Worm (Caenorhabditis elegans) whole organism, L2 larva: ENCODE data around the gene lurp-3.

Source experiments
- C34F6.9 ChIP-seq: fragments of 150-350 bp; optimal IDR thresholded peaks from 2 replicates; lab custom pipeline; 2014; ENCODE audit warnings: missing biosample characterization, missing genetic modification characterization
- F13H6.1 ChIP-seq: sonication (generic microtip); optimal IDR thresholded peaks from 2 replicates; lab custom pipeline; 2016; ENCODE audit warnings: missing genetic modification characterization, missing compliant biosample characterization
- R02D3.7 ChIP-seq: fragments of 150-350 bp; optimal IDR thresholded peaks from 2 replicates; lab custom pipeline; 2014; ENCODE audit warnings: missing biosample characterization, missing genetic modification characterization
- ZK546.5 ChIP-seq: sonication (generic microtip); optimal IDR thresholded peaks from 2 replicates; lab custom pipeline; 2017; ENCODE audit warnings: missing biosample characterization, missing genetic modification characterization
- alr-1 ChIP-seq: fragments of 150-350 bp; optimal IDR thresholded peaks from 2 replicates; lab custom pipeline; 2014; ENCODE audit warnings: missing biosample characterization, missing genetic modification characterization
- aly-2 ChIP-seq: fragments of 150-350 bp; optimal IDR thresholded peaks from 2 replicates; lab custom pipeline; 2014; ENCODE audit warnings: missing biosample characterization, missing genetic modification characterization
- ama-1 ChIP-seq: fragments of 150-350 bp; optimal IDR thresholded peaks from 2 replicates; lab custom pipeline; 2018; ENCODE audit warnings: inconsistent platforms
- blmp-1 ChIP-seq: sonication (generic microtip); optimal IDR thresholded peaks from 2 replicates; lab custom pipeline; 2017; ENCODE audit warnings: missing genetic modification characterization, mild to moderate bottlenecking, missing compliant biosample characterization, antibody characterized with exemption, moderate library complexity; ENCODE audit not compliant: insufficient read depth
- ceh-16 ChIP-seq: fragments of 150-350 bp; optimal IDR thresholded peaks from 2 replicates; lab custom pipeline; 2014; ENCODE audit warnings: missing biosample characterization, missing genetic modification characterization
- dmd-4 ChIP-seq: sonication (generic microtip); optimal IDR thresholded peaks from 2 replicates; lab custom pipeline; 2017; ENCODE audit warnings: missing biosample characterization, missing genetic modification characterization
- egl-27 ChIP-seq: sonication (generic microtip); optimal IDR thresholded peaks from 3 replicates; lab custom pipeline; 2017; ENCODE audit warnings: missing biosample characterization, missing genetic modification reagents, missing genetic modification characterization
- elt-1 ChIP-seq: fragments of 150-350 bp; optimal IDR thresholded peaks from 2 replicates; lab custom pipeline; 2014; ENCODE audit warnings: missing biosample characterization, missing genetic modification characterization
- elt-3 ChIP-seq: sonication (generic microtip); optimal IDR thresholded peaks from 2 replicates; lab custom pipeline; 2017; ENCODE audit warnings: missing biosample characterization, missing genetic modification characterization
- fos-1 ChIP-seq: fragments of 150-350 bp; optimal IDR thresholded peaks from 2 replicates; lab custom pipeline; 2014; ENCODE audit warnings: missing biosample characterization, missing genetic modification characterization
- lin-11 ChIP-seq: fragments of 150-350 bp; sonication (generic microtip); optimal IDR thresholded peaks from 2 replicates; lab custom pipeline; 2014; ENCODE audit warnings: missing biosample characterization, missing genetic modification characterization, inconsistent platforms, mixed read lengths
- lin-13 ChIP-seq: fragments of 150-350 bp; optimal IDR thresholded peaks from 2 replicates; lab custom pipeline; 2014; ENCODE audit warnings: missing biosample characterization, missing genetic modification reagents, missing genetic modification characterization
- lsy-2 ChIP-seq, 2 experiments: fragments of 150-350 bp in 1 of 2; sonication (generic microtip) in 1 of 2; optimal IDR thresholded peaks; 2 replicates each; lab custom pipeline; 2014 to 2017; ENCODE audit warnings: missing biosample characterization in 2 of 2, missing genetic modification characterization in 2 of 2
- mab-5 ChIP-seq: fragments of 150-350 bp; optimal IDR thresholded peaks from 2 replicates; lab custom pipeline; 2014; ENCODE audit warnings: missing biosample characterization, missing genetic modification characterization
- mbf-1 ChIP-seq: sonication (generic microtip); optimal IDR thresholded peaks from 2 replicates; lab custom pipeline; 2017; ENCODE audit warnings: missing biosample characterization, missing genetic modification characterization
- mdl-1 ChIP-seq, 2 experiments: fragments of 150-350 bp in 1 of 2; sonication (generic microtip) in 1 of 2; optimal IDR thresholded peaks; 2 replicates each; lab custom pipeline; 2017; ENCODE audit warnings: missing biosample characterization in 2 of 2, missing genetic modification characterization in 2 of 2
- nhr-10 ChIP-seq: sonication (generic microtip); optimal IDR thresholded peaks from 2 replicates; lab custom pipeline; 2017; ENCODE audit warnings: missing biosample characterization, missing genetic modification characterization
- nhr-11 ChIP-seq: fragments of 150-350 bp; optimal IDR thresholded peaks from 2 replicates; lab custom pipeline; 2014; ENCODE audit warnings: missing biosample characterization, missing genetic modification characterization
- nhr-12 ChIP-seq: fragments of 150-350 bp; optimal IDR thresholded peaks from 2 replicates; lab custom pipeline; 2014; ENCODE audit warnings: missing biosample characterization, missing genetic modification characterization
- nhr-129 ChIP-seq: fragments of 150-350 bp; optimal IDR thresholded peaks from 2 replicates; lab custom pipeline; 2014; ENCODE audit warnings: missing biosample characterization, missing genetic modification characterization
- nhr-21 ChIP-seq: fragments of 150-350 bp; optimal IDR thresholded peaks from 2 replicates; lab custom pipeline; 2014; ENCODE audit warnings: missing biosample characterization, missing genetic modification characterization
- nhr-23 ChIP-seq: fragments of 150-350 bp; optimal IDR thresholded peaks from 2 replicates; lab custom pipeline; 2014; ENCODE audit warnings: missing biosample characterization, missing genetic modification reagents, missing genetic modification characterization
- nhr-237 ChIP-seq: fragments of 150-350 bp; optimal IDR thresholded peaks from 2 replicates; lab custom pipeline; 2014; ENCODE audit warnings: missing biosample characterization, missing genetic modification characterization
- nhr-25 ChIP-seq: fragments of 150-350 bp; sonication (generic microtip); optimal IDR thresholded peaks from 3 replicates; lab custom pipeline; 2014; ENCODE audit warnings: missing biosample characterization, missing genetic modification characterization
- nhr-6 ChIP-seq: fragments of 150-350 bp; optimal IDR thresholded peaks from 2 replicates; lab custom pipeline; 2014; ENCODE audit warnings: missing biosample characterization, missing genetic modification characterization
- nhr-77 ChIP-seq: fragments of 150-350 bp; optimal IDR thresholded peaks from 2 replicates; lab custom pipeline; 2014; ENCODE audit warnings: missing biosample characterization, missing genetic modification characterization
- peb-1 ChIP-seq: fragments of 150-350 bp; optimal IDR thresholded peaks from 2 replicates; lab custom pipeline; 2014; ENCODE audit warnings: missing biosample characterization, missing genetic modification characterization
- sem-4 ChIP-seq: fragments of 150-350 bp; optimal IDR thresholded peaks from 2 replicates; lab custom pipeline; 2014; ENCODE audit warnings: missing biosample characterization, missing genetic modification reagents, missing genetic modification characterization
- sma-3 ChIP-seq: sonication (generic microtip); optimal IDR thresholded peaks from 2 replicates; lab custom pipeline; 2016; ENCODE audit warnings: missing genetic modification reagents, missing genetic modification characterization, missing compliant biosample characterization
- sma-9 ChIP-seq, 2 experiments: fragments of 150-350 bp in 1 of 2; sonication (generic microtip) in 1 of 2; optimal IDR thresholded peaks; 2 replicates each; lab custom pipeline; 2014 to 2016; ENCODE audit warnings: missing genetic modification characterization in 2 of 2, mild to moderate bottlenecking in 1 of 2, missing biosample characterization in 1 of 2, missing compliant biosample characterization in 1 of 2, missing genetic modification reagents in 1 of 2, moderate library complexity in 1 of 2
- snpc-4 ChIP-seq: fragments of 150-350 bp; optimal IDR thresholded peaks from 2 replicates; lab custom pipeline; 2014; ENCODE audit warnings: missing biosample characterization, missing genetic modification characterization
- unc-39 ChIP-seq: fragments of 150-350 bp; optimal IDR thresholded peaks from 2 replicates; lab custom pipeline; 2014; ENCODE audit warnings: missing biosample characterization, missing genetic modification characterization
- unc-55 ChIP-seq: fragments of 150-350 bp; sonication (generic microtip); optimal IDR thresholded peaks from 3 replicates; lab custom pipeline; 2014; ENCODE audit warnings: missing biosample characterization, missing genetic modification reagents, missing genetic modification characterization
- unc-62 ChIP-seq: fragments of 150-350 bp; optimal IDR thresholded peaks from 2 replicates; lab custom pipeline; 2014; ENCODE audit warnings: missing biosample characterization, missing genetic modification reagents, missing genetic modification characterization
- ztf-1 ChIP-seq: fragments of 200-800 bp; sonication (Bioruptor generic); conservative IDR thresholded peaks from 2 replicates; pipeline ENCODE4 v1.3.6; 2022; ENCODE audit warnings: missing genetic modification characterization, missing compliant biosample characterization
- ztf-11 ChIP-seq: sonication (generic microtip); optimal IDR thresholded peaks from 2 replicates; lab custom pipeline; 2017; ENCODE audit warnings: missing biosample characterization, missing genetic modification characterization
- ztf-4 ChIP-seq: fragments of 150-350 bp; optimal IDR thresholded peaks from 2 replicates; lab custom pipeline; 2014; ENCODE audit warnings: missing biosample characterization, missing genetic modification characterization

The lurp-3 gene

DNA sequence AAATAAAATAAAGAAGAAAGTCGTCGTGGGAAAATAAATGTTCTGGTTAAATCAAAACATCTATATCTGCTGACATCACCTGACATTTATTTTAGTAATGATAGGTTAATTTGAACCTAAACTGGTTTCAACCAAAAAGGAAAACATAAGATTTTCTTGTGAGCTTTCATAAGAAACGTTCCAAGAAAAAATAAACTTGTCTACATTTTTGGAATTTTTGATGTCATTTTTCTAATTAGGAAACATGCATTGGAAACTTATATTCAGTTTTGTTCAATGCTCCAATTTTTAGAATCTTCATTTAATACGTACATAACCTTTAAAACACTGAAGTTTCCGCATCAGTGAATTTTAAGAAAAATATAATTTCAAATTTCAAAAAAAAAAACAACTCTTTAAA, 30.2 kb downstream of the lurp-3 start:
- TF ChIP-seq ZK546.5 (tag; lab: Kevin White, UChicago) (no peak), aly-2 (no peak), mdl-1 (tag; optimal IDR thresholded peaks at IDR 0.05; lab: Kevin White, UChicago) (no peak), nhr-10 (tag; lab: Kevin White, UChicago) (no peak), elt-3 (tag; lab: Kevin White, UChicago) (no peak), F13H6.1 (tag; lab: Kevin White, UChicago) (no peak), nhr-23 (tag; lab: Kevin White, UChicago) (no peak)

DNA sequence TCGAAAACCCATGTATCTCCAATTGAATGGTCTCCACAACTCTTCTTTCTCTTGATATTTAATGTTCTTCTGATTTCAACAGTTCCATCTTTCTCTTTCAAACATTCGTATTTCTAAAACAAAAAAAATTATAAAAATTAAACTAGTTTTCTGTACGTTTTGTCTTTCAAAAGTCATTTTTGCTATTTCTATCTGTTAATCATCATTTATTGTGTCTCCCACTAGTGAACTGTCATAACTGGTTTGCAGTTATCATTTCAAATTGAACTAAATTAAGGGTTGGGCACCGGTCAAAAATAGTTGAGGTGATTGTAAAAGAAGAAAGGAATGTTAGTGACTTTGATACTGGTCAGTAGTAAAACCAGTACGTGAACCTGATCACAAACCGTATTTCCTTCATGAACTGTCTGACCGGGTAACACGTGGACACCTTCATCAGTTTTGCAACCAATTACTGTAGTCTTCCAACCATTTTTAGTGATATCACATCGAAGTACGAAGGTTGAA, 32.8 kb downstream of the lurp-3 start:
- TF ChIP-seq lin-11 (tag; lab: Kevin White, UChicago), result no peak
- TF ChIP-seq nhr-25, result peak; percentile 44
- TF ChIP-seq alr-1 (tag; lab: Kevin White, UChicago), result no peak
- TF ChIP-seq C34F6.9 (tag; lab: Kevin White, UChicago), result no peak
- peak; percentile 46 for TF ChIP-seq sma-9 (GFP tag; optimal IDR thresholded peaks at IDR 0.05; lab: Kevin White, UChicago)
- TF ChIP-seq sma-9 (tag; optimal IDR thresholded peaks at IDR 0.05; lab: Kevin White, UChicago), result no peak
- peak; percentile 20 for TF ChIP-seq blmp-1 (tag; lab: Kevin White, UChicago)

DNA sequence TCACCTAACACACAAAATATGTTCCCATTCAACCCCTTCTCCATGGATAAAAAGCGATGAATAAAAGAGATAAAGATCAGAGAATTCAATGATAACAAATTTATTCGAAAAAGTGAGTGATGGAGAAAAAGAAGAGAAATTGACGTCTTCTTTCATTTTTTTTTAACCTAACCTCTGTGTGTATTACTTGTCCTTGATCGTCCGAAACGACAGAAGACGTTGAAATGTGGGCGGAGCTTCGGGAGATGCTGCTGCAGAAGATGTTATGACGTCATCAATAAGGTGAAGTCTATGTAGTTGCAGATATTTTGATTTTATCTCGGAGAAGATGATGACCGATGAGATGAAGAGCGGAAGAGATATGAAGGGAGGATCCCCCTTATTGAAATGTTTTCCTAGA, 34.3 kb downstream of the lurp-3 start, which contains the start of gene T10G3.3:
Gene T10G3.3 (minus strand): TSS at position 370 of the 400 bp plus-strand sequence.
- TF ChIP-seq snpc-4 (tag; lab: Kevin White, UChicago) (no peak), fos-1 (tag; lab: Kevin White, UChicago) (peak; percentile 51), lsy-2 (tag; optimal IDR thresholded peaks at IDR 0.05; lab: Kevin White, UChicago) (no peak), elt-3 (tag; lab: Kevin White, UChicago) (no peak), blmp-1 (tag; lab: Kevin White, UChicago) (peak; percentile 70), egl-27 (tag; lab: Kevin White, UChicago) (peak; percentile 13), nhr-25 (peak; percentile 61), ztf-11 (tag; lab: Kevin White, UChicago) (no peak), lin-13 (GFP tag; lab: Kevin White, UChicago) (no peak), nhr-10 (tag; lab: Kevin White, UChicago) (no peak), nhr-21 (tag; lab: Kevin White, UChicago) (peak; percentile 4), sma-9 (GFP tag; optimal IDR thresholded peaks at IDR 0.05; lab: Kevin White, UChicago) (peak; percentile 55), sma-9 (tag; optimal IDR thresholded peaks at IDR 0.05; lab: Kevin White, UChicago) (no peak), elt-1 (tag; lab: Kevin White, UChicago) (peak; percentile 43), ceh-16 (tag; lab: Kevin White, UChicago) (peak; percentile 57)

DNA sequence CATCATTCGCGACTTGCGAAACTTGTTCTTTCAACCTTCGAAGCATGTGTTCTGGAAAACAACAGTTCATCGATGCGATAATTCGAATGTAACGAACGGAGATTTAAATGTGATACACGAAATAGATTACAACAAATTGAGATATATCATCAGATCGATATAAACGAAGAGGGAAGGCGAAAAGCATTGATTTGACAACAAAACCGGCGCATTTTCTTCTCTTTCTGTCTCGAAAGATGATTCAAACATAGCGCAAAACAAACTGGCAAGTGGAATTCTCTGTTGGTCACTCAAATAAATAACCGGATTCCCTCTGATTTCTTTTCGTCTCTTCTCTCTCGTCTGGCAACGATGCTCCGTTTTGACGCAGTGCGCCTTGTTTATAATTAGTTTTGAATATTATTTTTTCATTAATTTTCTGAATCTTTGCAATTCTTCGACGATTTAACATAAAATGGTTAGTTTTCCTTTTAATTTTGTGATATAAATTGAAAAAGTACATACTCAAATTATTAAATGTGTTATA, 41.8 kb downstream of the lurp-3 start, which contains the start of the genes eea-1 and gut-2:
Gene eea-1 (minus strand): TSS at position 51 of the 526 bp plus-strand sequence.
Gene gut-2 (plus strand): TSS at position 369 of the 526 bp plus-strand sequence.
- TF ChIP-seq nhr-25 (peak; percentile 77), nhr-23 (tag; lab: Kevin White, UChicago) (no peak), nhr-129 (peak; percentile 56), aly-2 (no peak), sma-9 (GFP tag; optimal IDR thresholded peaks at IDR 0.05; lab: Kevin White, UChicago) (peak; percentile 76), sma-9 (tag; optimal IDR thresholded peaks at IDR 0.05; lab: Kevin White, UChicago) (no peak), fos-1 (tag; lab: Kevin White, UChicago) (peak; percentile 56), sma-3 (GFP tag; lab: Kevin White, UChicago) (peak; percentile 67), ztf-11 (tag; lab: Kevin White, UChicago) (no peak), ZK546.5 (tag; lab: Kevin White, UChicago) (no peak), F13H6.1 (tag; lab: Kevin White, UChicago) (peak; percentile 81), dmd-4 (tag; lab: Kevin White, UChicago) (no peak), nhr-12 (tag; lab: Kevin White, UChicago) (no peak), ztf-1 (GFP tag; lab: Robert Waterston, UW) (no peak), mbf-1 (tag; lab: Kevin White, UChicago) (no peak), lin-13 (GFP tag; lab: Kevin White, UChicago) (peak; percentile 51), unc-39 (tag; lab: Kevin White, UChicago) (no peak), alr-1 (tag; lab: Kevin White, UChicago) (no peak), egl-27 (tag; lab: Kevin White, UChicago) (peak; percentile 20), lin-11 (tag; lab: Kevin White, UChicago) (peak; percentile 15), ztf-4 (peak; percentile 21), unc-55 (peak; percentile 72), elt-3 (tag; lab: Kevin White, UChicago) (no peak), blmp-1 (tag; lab: Kevin White, UChicago) (no peak), nhr-237 (tag; lab: Kevin White, UChicago) (no peak), ama-1 (no peak), elt-1 (tag; lab: Kevin White, UChicago) (no peak), peb-1 (tag; lab: Kevin White, UChicago) (no peak), mdl-1 (tag; optimal IDR thresholded peaks at IDR 0.05; lab: Kevin White, UChicago) (no peak), nhr-11 (tag; lab: Kevin White, UChicago) (no peak), R02D3.7 (no peak), nhr-6 (tag; lab: Kevin White, UChicago) (no peak), ceh-16 (tag; lab: Kevin White, UChicago) (no peak), unc-62 (no peak), mab-5 (tag; lab: Kevin White, UChicago) (peak; percentile 58), C34F6.9 (tag; lab: Kevin White, UChicago) (peak; percentile 86), snpc-4 (tag; lab: Kevin White, UChicago) (peak; percentile 54), sem-4 (tag; lab: Kevin White, UChicago) (no peak), nhr-77 (tag; lab: Kevin White, UChicago) (no peak), nhr-21 (tag; lab: Kevin White, UChicago) (peak; percentile 72)
